Worm (Caenorhabditis elegans): ENCODE measurements around the gene srg-61.

DNA sequence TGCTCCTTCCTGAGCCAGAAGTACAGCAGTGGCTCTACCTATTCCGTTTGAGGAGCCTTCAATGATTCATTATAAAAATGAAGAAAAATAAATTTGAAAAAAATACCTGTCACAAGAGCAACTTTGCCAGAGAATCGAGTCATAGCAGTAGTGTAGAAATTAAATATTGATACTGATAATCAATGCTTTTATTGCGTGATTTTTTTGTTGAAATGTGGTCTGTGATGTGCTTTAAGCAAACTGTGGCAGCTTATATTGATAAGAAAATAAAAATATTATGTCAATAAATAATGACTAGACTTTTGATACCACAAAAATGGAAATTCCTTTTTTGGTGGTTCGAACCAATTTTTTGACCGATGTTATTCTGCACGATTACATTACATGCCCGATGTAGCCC is 24.9 kb upstream of the srg-61 start, which contains the start of gene dhs-14:
- TF ChIP-seq dao-5 (tag; optimal IDR thresholded peaks at IDR 0.05) = no peak
- TF ChIP-seq him-1 (tag; optimal IDR thresholded peaks at IDR 0.05) = no peak
- no peak for TF ChIP-seq W03F9.2 (tag; optimal IDR thresholded peaks at IDR 0.05)
